Worm (Caenorhabditis elegans) whole organism, L4/young adult: ENCODE results near the gene F20H11.4.

Source experiments
- dao-5 ChIP-seq: sonication (generic microtip); optimal IDR thresholded peaks from 2 replicates; lab custom pipeline; 2016; ENCODE audit warnings: missing genotype, missing genetic modification characterization, moderate library complexity, missing compliant biosample characterization
- him-1 ChIP-seq: sonication (generic microtip); optimal IDR thresholded peaks from 2 replicates; lab custom pipeline; 2016; ENCODE audit warnings: missing genotype, missing genetic modification reagents, missing genetic modification characterization, missing compliant biosample characterization

- no peak for TF ChIP-seq him-1 (tag; lab: Kevin White, UChicago)
- TF ChIP-seq dao-5 (tag; lab: Kevin White, UChicago), result no peak
Measured at ce11 chrIII:6645305-6645704, 36.9 kb downstream of the F20H11.4 start.
